Worm (Caenorhabditis elegans): ENCODE data around the gene F35B3.4.

DNA sequence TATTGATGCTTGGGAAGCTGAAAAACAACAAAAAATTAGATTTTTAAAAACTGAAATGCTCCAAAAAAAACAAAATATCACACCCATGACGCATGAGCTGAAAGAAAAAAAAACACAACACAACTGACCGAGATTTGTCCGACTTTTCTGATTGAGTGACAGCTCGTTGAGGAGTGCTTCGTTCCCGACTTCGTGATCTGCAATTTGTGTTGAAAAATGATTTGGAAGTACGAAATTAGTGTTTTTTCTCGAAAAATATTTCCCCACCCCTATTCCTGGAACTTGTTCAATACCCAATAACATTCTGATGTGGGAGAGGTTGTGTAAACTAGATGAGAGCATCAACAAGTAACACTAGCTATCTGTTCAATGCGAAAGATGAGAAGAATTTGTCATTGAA lies 20.8 kb upstream of the F35B3.4 start:
- no peak for TF ChIP-seq fos-1 (tag; optimal IDR thresholded peaks at IDR 0.05)
- TF ChIP-seq ces-1 (GFP tag; optimal IDR thresholded peaks at IDR 0.05): no peak
- no peak for TF ChIP-seq skn-1 (tag; optimal IDR thresholded peaks at IDR 0.05)
- no peak for TF ChIP-seq snpc-4 (tag; optimal IDR thresholded peaks at IDR 0.05)
- TF ChIP-seq lin-29 (GFP tag; IDR thresholded peaks at IDR 0.05): no peak
- TF ChIP-seq nhr-11 (tag; optimal IDR thresholded peaks at IDR 0.05): no peak
- no peak for TF ChIP-seq jun-1 (tag; optimal IDR thresholded peaks at IDR 0.05)
- TF ChIP-seq fkh-10 (GFP tag; optimal IDR thresholded peaks at IDR 0.05): no peak
- TF ChIP-seq aha-1 (tag): no peak
- no peak for TF ChIP-seq mdl-1 (tag; optimal IDR thresholded peaks at IDR 0.05)
- TF ChIP-seq ZK546.5 (tag; optimal IDR thresholded peaks at IDR 0.05): no peak
- no peak for TF ChIP-seq lir-3 (tag; optimal IDR thresholded peaks at IDR 0.05)
- no peak for TF ChIP-seq ceh-44 (GFP tag; IDR thresholded peaks at IDR 0.05)
- TF ChIP-seq egl-27 (tag; optimal IDR thresholded peaks at IDR 0.05): no peak
